Fruit fly (Drosophila melanogaster): ENCODE measurements around the gene SA1.
A peak's percentile ranks its signal among the peaks of the same experiment; 100 is the strongest.

SA1 gene

dm6 chr2L:6907761-6908160, 42.5 kb upstream of the SA1 start, which contains the start of the genes Polr1F and Rat1 (continued):
- TF ChIP-seq Hr51 (GFP tag; optimal IDR thresholded peaks at IDR 0.05) = peak in 1 of 2 experiments; percentile 16
- TF ChIP-seq nom (GFP tag; optimal IDR thresholded peaks at IDR 0.05) = no peak
- TF ChIP-seq Med (GFP tag) = peak; percentile 64
- no peak for TF ChIP-seq NC2β (GFP tag; optimal IDR thresholded peaks at IDR 0.05)
- TF ChIP-seq shn (GFP tag; optimal IDR thresholded peaks at IDR 0.05) = no peak
- no peak for TF ChIP-seq CG10274 (GFP tag; optimal IDR thresholded peaks at IDR 0.05)
- TF ChIP-seq CG3847 (GFP tag; IDR thresholded peaks at IDR 0.05) = peak; percentile 18; the same call in 1 of the 2 replicates
- peak; percentile 0 for TF ChIP-seq Dip3 (GFP tag; optimal IDR thresholded peaks at IDR 0.05)
- TF ChIP-seq Fer1 (GFP tag; optimal IDR thresholded peaks at IDR 0.05) = peak; percentile 29
- no peak for TF ChIP-seq fd96Cb (tag; optimal IDR thresholded peaks at IDR 0.05)
- TF ChIP-seq trh (GFP tag; optimal IDR thresholded peaks at IDR 0.05) = no peak
- TF ChIP-seq CG15073 (GFP tag; optimal IDR thresholded peaks at IDR 0.05) = no peak
- TF ChIP-seq hkb (optimal IDR thresholded peaks at IDR 0.05) = no peak
- TF ChIP-seq hkb (GFP tag; IDR thresholded peaks at IDR 0.05) = no peak
- TF ChIP-seq en (GFP tag; optimal IDR thresholded peaks at IDR 0.05) = no peak
- TF ChIP-seq BEAF-32 (GFP tag; optimal IDR thresholded peaks at IDR 0.05) = peak; percentile 42
- TF ChIP-seq gem (tag; optimal IDR thresholded peaks at IDR 0.05) = no peak
- peak; percentile 39; the same call in 1 of the 4 replicates for TF ChIP-seq Dll (GFP tag; IDR thresholded peaks at IDR 0.05; ENCODE audit: partially characterized antibody)
- TF ChIP-seq tio (GFP tag; optimal IDR thresholded peaks at IDR 0.05) = no peak
- no peak for TF ChIP-seq stc (GFP tag; IDR thresholded peaks at IDR 0.05)
- TF ChIP-seq ci (GFP tag; IDR thresholded peaks at IDR 0.05) = no peak
- no peak for TF ChIP-seq da (GFP tag; optimal IDR thresholded peaks at IDR 0.05)
- no peak for TF ChIP-seq CG6791 (GFP tag; IDR thresholded peaks at IDR 0.05; ENCODE audit: partially characterized antibody)
- peak; percentile 32 for TF ChIP-seq cg (GFP tag; optimal IDR thresholded peaks at IDR 0.05)
- TF ChIP-seq gro (GFP tag; optimal IDR thresholded peaks at IDR 0.05) = peak; percentile 30
- TF ChIP-seq Sry-β (GFP tag; optimal IDR thresholded peaks at IDR 0.05) = peak; percentile 94
- TF ChIP-seq Mes4 (GFP tag; optimal IDR thresholded peaks at IDR 0.05) = no peak
- no peak for TF ChIP-seq Hr78 (GFP tag; optimal IDR thresholded peaks at IDR 0.05)
- TF ChIP-seq CG11247 (GFP tag; IDR thresholded peaks at IDR 0.05) = no peak
- TF ChIP-seq CG2199 (GFP tag; IDR thresholded peaks at IDR 0.05) = no peak
- no peak for TF ChIP-seq CG10366 (GFP tag; IDR thresholded peaks at IDR 0.05)
- TF ChIP-seq gcm (GFP tag; optimal IDR thresholded peaks at IDR 0.05) = no peak
- TF ChIP-seq row (GFP tag; IDR thresholded peaks at IDR 0.05) = peak; percentile 79
- TF ChIP-seq phol (tag; optimal IDR thresholded peaks at IDR 0.05) = peak; percentile 62
- peak; percentile 77 for TF ChIP-seq pzg (GFP tag; optimal IDR thresholded peaks at IDR 0.05)
- no peak for TF ChIP-seq her (GFP tag; optimal IDR thresholded peaks at IDR 0.05)
- no peak for TF ChIP-seq Gug (GFP tag; IDR thresholded peaks at IDR 0.05)
- TF ChIP-seq psq (GFP tag; optimal IDR thresholded peaks at IDR 0.05) = no peak
- TF ChIP-seq HLH4C (GFP tag; IDR thresholded peaks at IDR 0.05; ENCODE audit: partially characterized antibody) = no peak
- no peak for TF ChIP-seq Bteb2 (GFP tag; optimal IDR thresholded peaks at IDR 0.05)
- no peak for TF ChIP-seq CG3163 (GFP tag; optimal IDR thresholded peaks at IDR 0.05)
- TF ChIP-seq dmrt11E (tag; optimal IDR thresholded peaks at IDR 0.05) = peak; percentile 29
- no peak for TF ChIP-seq CG32532 (GFP tag; IDR thresholded peaks at IDR 0.05)
- TF ChIP-seq caup (GFP tag; optimal IDR thresholded peaks at IDR 0.05; ENCODE audit: severe bottlenecking) = no peak
- TF ChIP-seq kay (GFP tag; optimal IDR thresholded peaks at IDR 0.05) = peak; percentile 29
- peak; percentile 21 for TF ChIP-seq CG10979 (tag; optimal IDR thresholded peaks at IDR 0.05)
- no peak for TF ChIP-seq chm (GFP tag; IDR thresholded peaks at IDR 0.05)
- TF ChIP-seq CG14050 (GFP tag; IDR thresholded peaks at IDR 0.05) = no peak
- peak; percentile 69 for TF ChIP-seq CG2120 (GFP tag; optimal IDR thresholded peaks at IDR 0.05)
- TF ChIP-seq Six4 (GFP tag; optimal IDR thresholded peaks at IDR 0.05) = no peak
- TF ChIP-seq Eip74EF (GFP tag; optimal IDR thresholded peaks at IDR 0.05) = no peak

Data from whole organism, embryonic.